Worm (Caenorhabditis elegans): ENCODE results near the gene sta-2.

ce11 chrV:9712418-9713173 is 28.4 kb upstream of the sta-2 start:
- TF ChIP-seq arid-1 (GFP tag; conservative IDR thresholded peaks at IDR 0.05) (no peak), lin-13 (GFP tag; optimal IDR thresholded peaks at IDR 0.05) (no peak)

Measured in whole organism, L4 larva.